Worm (Caenorhabditis elegans) whole organism, late embryonic: ENCODE results near the gene ccd-5.

Source experiments
- ama-1 ChIP-seq: fragments of 150-350 bp; optimal IDR thresholded peaks from 2 replicates; lab custom pipeline; 2014
- ceh-14 ChIP-seq: sonication (generic microtip); optimal IDR thresholded peaks from 2 replicates; lab custom pipeline; 2016; ENCODE audit warnings: missing genotype, missing genetic modification characterization, missing compliant biosample characterization
- ceh-6 ChIP-seq: fragments of 200-800 bp; sonication (Bioruptor generic); optimal IDR thresholded peaks from 2 replicates; lab custom pipeline; 2018; ENCODE audit warnings: mild to moderate bottlenecking, missing genetic modification characterization, missing compliant biosample characterization
- che-1 ChIP-seq: sonication (generic microtip); optimal IDR thresholded peaks from 2 replicates; lab custom pipeline; 2016; ENCODE audit warnings: mild to moderate bottlenecking, missing genetic modification characterization, missing compliant biosample characterization
- elt-2 ChIP-seq: sonication (generic microtip); optimal IDR thresholded peaks from 2 replicates; lab custom pipeline; 2016; ENCODE audit warnings: missing genetic modification reagents, missing genetic modification characterization, missing compliant biosample characterization
- ets-4 ChIP-seq: sonication (generic microtip); optimal IDR thresholded peaks from 2 replicates; lab custom pipeline; 2016; ENCODE audit warnings: missing genetic modification characterization, missing compliant biosample characterization
- fkh-10 ChIP-seq: fragments of 150-350 bp; optimal IDR thresholded peaks from 2 replicates; lab custom pipeline; 2014; ENCODE audit warnings: missing biosample characterization, missing genetic modification reagents, missing genetic modification characterization
- hlh-13 ChIP-seq: fragments of 200-800 bp; sonication (Bioruptor generic); optimal IDR thresholded peaks from 2 replicates; lab custom pipeline; 2018; ENCODE audit warnings: mild to moderate bottlenecking, missing genetic modification characterization, missing compliant biosample characterization
- mec-3 ChIP-seq: sonication (generic microtip); optimal IDR thresholded peaks from 2 replicates; lab custom pipeline; 2016; ENCODE audit warnings: borderline replicate concordance, missing genetic modification characterization, missing compliant biosample characterization
- nfya-1 ChIP-seq: sonication (generic microtip); optimal IDR thresholded peaks from 2 replicates; lab custom pipeline; 2017; ENCODE audit warnings: missing genetic modification characterization, mild to moderate bottlenecking, missing compliant biosample characterization, antibody characterized with exemption, moderate library complexity
- pha-4 ChIP-seq: fragments of 150-350 bp; optimal IDR thresholded peaks from 2 replicates; lab custom pipeline; 2018; ENCODE audit warnings: missing biosample characterization, missing genetic modification reagents, missing genetic modification characterization

ce11 chrX:2536246-2536772 lies 36.1 kb downstream of the ccd-5 start:
- TF ChIP-seq ama-1 (lab: Kevin White, UChicago): no peak
- no peak for TF ChIP-seq che-1 (tag; lab: Kevin White, UChicago)
- peak; percentile 88 for TF ChIP-seq nfya-1 (tag; lab: Kevin White, UChicago)
- TF ChIP-seq ets-4: peak; percentile 35
- TF ChIP-seq elt-2 (tag; lab: Kevin White, UChicago): peak; percentile 19
- TF ChIP-seq mec-3 (tag; lab: Kevin White, UChicago): no peak
- no peak for TF ChIP-seq fkh-10
- peak; percentile 17 for TF ChIP-seq ceh-6
- TF ChIP-seq ceh-14: peak; percentile 58
- no peak for TF ChIP-seq hlh-13 (GFP tag; lab: Kevin White, UChicago)
- no peak for TF ChIP-seq pha-4 (tag; lab: Kevin White, UChicago)
